Worm (Caenorhabditis elegans) whole organism, midembryonic: ENCODE results near the gene F10E9.7.

Source experiments
- T22C8.4 ChIP-seq: fragments of 200-800 bp; sonication (Bioruptor generic); IDR thresholded peaks from 2 replicates; pipeline ENCODE4 v1.3.6; 2022; ENCODE audit warnings: missing genetic modification characterization, missing compliant biosample characterization
- cog-1 ChIP-seq: sonication (generic microtip); optimal IDR thresholded peaks from 2 replicates; lab custom pipeline; 2016; ENCODE audit warnings: missing genetic modification characterization, missing compliant biosample characterization
- flt-1 ChIP-seq: fragments of 200-800 bp; sonication (Bioruptor generic); IDR thresholded peaks from 2 replicates; pipeline ENCODE4 v1.3.6; 2022; ENCODE audit warnings: missing genetic modification characterization, missing compliant biosample characterization
- klf-2 ChIP-seq: fragments of 200-800 bp; sonication (Bioruptor generic); conservative IDR thresholded peaks from 2 replicates; pipeline ENCODE4 v1.3.6; 2022; ENCODE audit warnings: missing genetic modification reagents, missing genetic modification characterization, missing compliant biosample characterization
- med-1 ChIP-seq: sonication (generic microtip); optimal IDR thresholded peaks from 2 replicates; lab custom pipeline; 2017; ENCODE audit warnings: missing genetic modification characterization, mild to moderate bottlenecking, missing compliant biosample characterization, antibody characterized with exemption, missing genetic modification reagents; ENCODE audit not compliant: insufficient read depth
- ref-1 ChIP-seq: fragments of 200-800 bp; sonication (Bioruptor generic); conservative IDR thresholded peaks from 2 replicates; pipeline ENCODE4 v1.3.6; 2022; ENCODE audit warnings: missing genetic modification reagents, missing genetic modification characterization, missing compliant biosample characterization
- tab-1 ChIP-seq: fragments of 200-800 bp; sonication (Bioruptor generic); IDR thresholded peaks from 2 replicates; pipeline ENCODE4 v1.3.6; 2022; ENCODE audit warnings: missing genetic modification characterization, missing compliant biosample characterization

DNA sequence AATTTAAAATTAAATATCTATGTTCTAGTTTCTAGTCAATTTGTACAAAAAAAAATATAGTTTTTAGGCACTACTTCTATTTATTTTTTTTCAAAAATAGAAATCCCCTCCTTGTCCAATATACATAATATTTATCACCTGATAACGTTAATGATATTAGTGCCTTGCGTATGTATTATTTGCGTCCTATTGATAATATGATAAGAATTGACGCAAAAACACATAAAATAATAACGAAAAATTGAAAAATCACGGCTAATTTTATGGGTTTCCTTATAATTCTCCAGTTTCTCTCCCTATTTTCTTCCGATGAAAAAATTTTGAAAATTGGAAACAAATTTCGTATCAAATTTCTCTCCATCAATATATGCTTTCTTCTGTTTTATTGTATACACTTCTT lies 7.5 kb downstream of the F10E9.7 start:
- TF ChIP-seq tab-1 (GFP tag; lab: Robert Waterston, UW) (no peak), ref-1 (GFP tag; lab: Robert Waterston, UW) (no peak), klf-2 (no peak), flt-1 (GFP tag; lab: Robert Waterston, UW) (no peak), cog-1 (tag; lab: Kevin White, UChicago) (no peak), med-1 (no peak), T22C8.4 (GFP tag; lab: Robert Waterston, UW) (no peak)
